Fruit fly (Drosophila melanogaster) whole organism, embryonic: ENCODE data around the gene CG5892.

Source experiments
- Atf3 ChIP-seq: fragments of 200-800 bp; sonication (Bioruptor generic); optimal IDR thresholded peaks from 3 replicates; lab custom pipeline; 2016; ENCODE audit warnings: missing biosample characterization, missing genetic modification characterization
- Atf6 ChIP-seq: fragments of 200-800 bp; sonication (Bioruptor generic); IDR thresholded peaks from 2 replicates; pipeline ENCODE4 v1.3.6; 2022; ENCODE audit warnings: missing biosample characterization, missing genetic modification characterization
- B-H1 ChIP-seq: fragments of 200-800 bp; sonication (Bioruptor generic); IDR thresholded peaks from 3 replicates; pipeline ENCODE4 v1.3.6; 2022; ENCODE audit warnings: missing biosample characterization, missing genetic modification characterization
- C15 ChIP-seq: fragments of 200-800 bp; sonication (Bioruptor generic); IDR thresholded peaks from 3 replicates; pipeline ENCODE4 v1.3.6; 2022; ENCODE audit warnings: missing biosample characterization, missing genetic modification characterization
- CG10979 ChIP-seq: fragments of 200-800 bp; sonication (Bioruptor generic); optimal IDR thresholded peaks from 2 replicates; lab custom pipeline; 2018; ENCODE audit warnings: missing biosample characterization, mild to moderate bottlenecking, missing genetic modification characterization, moderate library complexity
- CG12236 ChIP-seq: fragments of 200-800 bp; sonication (Bioruptor generic); optimal IDR thresholded peaks from 2 replicates; lab custom pipeline; 2016; ENCODE audit warnings: missing biosample characterization, missing genetic modification characterization
- CG13296 ChIP-seq: fragments of 200-800 bp; sonication (Bioruptor generic); optimal IDR thresholded peaks from 3 replicates; lab custom pipeline; 2018; ENCODE audit warnings: missing biosample characterization, mild to moderate bottlenecking, missing genetic modification characterization
- CG15601 ChIP-seq: fragments of 200-800 bp; sonication (Bioruptor generic); optimal IDR thresholded peaks from 3 replicates; lab custom pipeline; 2019; ENCODE audit warnings: missing biosample characterization, mild to moderate bottlenecking, missing genetic modification characterization, moderate library complexity
- CG16813 ChIP-seq: fragments of 200-800 bp; sonication (Bioruptor generic); IDR thresholded peaks from 3 replicates; pipeline ENCODE4 v1.3.6; 2022; ENCODE audit warnings: missing biosample characterization, missing genetic modification characterization; ENCODE audit not compliant: partially characterized antibody
- CG17385 ChIP-seq: fragments of 200-800 bp; sonication (Bioruptor generic); optimal IDR thresholded peaks from 3 replicates; lab custom pipeline; 2018; ENCODE audit warnings: missing biosample characterization, mild to moderate bottlenecking, missing genetic modification characterization
- CG17912 ChIP-seq: fragments of 200-800 bp; sonication (Bioruptor generic); optimal IDR thresholded peaks from 2 replicates; lab custom pipeline; 2018; ENCODE audit warnings: missing biosample characterization, mild to moderate bottlenecking, missing genetic modification characterization
- CG18262 ChIP-seq: fragments of 200-800 bp; optimal IDR thresholded peaks from 3 replicates; lab custom pipeline; 2019; ENCODE audit warnings: missing biosample characterization, mild to moderate bottlenecking, missing genetic modification characterization, moderate library complexity
- CG18476 ChIP-seq: fragments of 200-800 bp; sonication (Bioruptor generic); optimal IDR thresholded peaks from 2 replicates; lab custom pipeline; 2016; ENCODE audit warnings: missing biosample characterization, mild to moderate bottlenecking, missing genetic modification characterization
- CG18764 ChIP-seq: fragments of 200-800 bp; sonication (Bioruptor generic); optimal IDR thresholded peaks from 3 replicates; lab custom pipeline; 2016; ENCODE audit warnings: missing biosample characterization, missing genetic modification characterization
- CG2116 ChIP-seq: fragments of 200-800 bp; sonication (Bioruptor generic); optimal IDR thresholded peaks from 3 replicates; lab custom pipeline; 2018; ENCODE audit warnings: missing biosample characterization, mild to moderate bottlenecking, missing genetic modification characterization
- CG2129 ChIP-seq: fragments of 200-800 bp; sonication (Bioruptor generic); IDR thresholded peaks from 2 replicates; pipeline ENCODE4 v1.3.6; 2022; ENCODE audit warnings: missing biosample characterization, missing genetic modification characterization; ENCODE audit not compliant: partially characterized antibody
- CG2889 ChIP-seq: fragments of 200-800 bp; sonication (Bioruptor generic); IDR thresholded peaks from 3 replicates; pipeline ENCODE4 v1.3.6; 2022; ENCODE audit warnings: missing biosample characterization, missing genetic modification characterization
- CG31388 ChIP-seq: fragments of 200-800 bp; sonication (Bioruptor generic); optimal IDR thresholded peaks from 2 replicates; lab custom pipeline; 2016; ENCODE audit warnings: missing biosample characterization, missing genetic modification characterization
- CG34422 ChIP-seq: fragments of 200-800 bp; sonication (Bioruptor generic); IDR thresholded peaks from 3 replicates; pipeline ENCODE4 v1.3.6; 2022; ENCODE audit warnings: missing biosample characterization, missing genetic modification characterization
- CG4854 ChIP-seq: fragments of 200-800 bp; sonication (Bioruptor generic); optimal IDR thresholded peaks from 2 replicates; lab custom pipeline; 2016; ENCODE audit warnings: missing biosample characterization, missing genetic modification characterization, inconsistent platforms
- CG5953 ChIP-seq: fragments of 200-800 bp; sonication (Bioruptor generic); IDR thresholded peaks from 2 replicates; pipeline ENCODE4 v1.3.6; 2022; ENCODE audit warnings: missing biosample characterization, missing genetic modification characterization
- CG8089 ChIP-seq: fragments of 200-800 bp; sonication (Bioruptor generic); optimal IDR thresholded peaks from 3 replicates; lab custom pipeline; 2016; ENCODE audit warnings: missing biosample characterization, missing genetic modification characterization
- CG8478 ChIP-seq: fragments of >200 bp; optimal IDR thresholded peaks from 2 replicates; lab custom pipeline; 2018
- CG8944 ChIP-seq: fragments of 200-800 bp; sonication (Bioruptor generic); optimal IDR thresholded peaks from 3 replicates; lab custom pipeline; 2016; ENCODE audit warnings: missing biosample characterization, missing genetic modification characterization
- CG9437 ChIP-seq: fragments of 200-800 bp; sonication (Bioruptor generic); optimal IDR thresholded peaks from 2 replicates; lab custom pipeline; 2018; ENCODE audit warnings: missing biosample characterization, mild to moderate bottlenecking, missing genetic modification characterization
- D ChIP-seq, 2 experiments: fragments of 200-800 bp in 1 of 2; fragments of >200 bp in 1 of 2; sonication (Bioruptor generic) in 1 of 2; optimal IDR thresholded peaks; 2 replicates in 1 of 2; 3 replicates in 1 of 2; lab custom pipeline; 2017; ENCODE audit warnings: mild to moderate bottlenecking in 1 of 2, missing biosample characterization in 1 of 2, missing genetic modification characterization in 1 of 2, missing genetic modification reagents in 1 of 2
- Hmr ChIP-seq: fragments of 200-800 bp; sonication (Bioruptor generic); optimal IDR thresholded peaks from 3 replicates; lab custom pipeline; 2017; ENCODE audit warnings: mild to moderate bottlenecking, missing biosample characterization, missing genetic modification reagents, missing genetic modification characterization
- Nf-YA ChIP-seq: fragments of 200-800 bp; sonication (Bioruptor generic); IDR thresholded peaks from 2 replicates; pipeline ENCODE4 v1.3.6; 2022; ENCODE audit warnings: missing biosample characterization, missing genetic modification characterization
- Rfx ChIP-seq: fragments of 200-800 bp; sonication (Bioruptor generic); IDR thresholded peaks from 2 replicates; pipeline ENCODE4 v1.3.6; 2022; ENCODE audit warnings: missing biosample characterization, missing genetic modification characterization
- Sox100B ChIP-seq: fragments of 200-800 bp; sonication (Bioruptor generic); optimal IDR thresholded peaks from 3 replicates; lab custom pipeline; 2018; ENCODE audit warnings: missing biosample characterization, mild to moderate bottlenecking, missing genetic modification characterization
- Spps ChIP-seq: fragments of 200-800 bp; sonication (Bioruptor generic); optimal IDR thresholded peaks from 2 replicates; lab custom pipeline; 2018; ENCODE audit warnings: missing biosample characterization, mild to moderate bottlenecking, missing genetic modification characterization
- Trl ChIP-seq, 3 experiments: fragments of >200 bp in 2 of 3; fragments of 200-800 bp in 1 of 3; sonication (Bioruptor generic) in 1 of 3; optimal IDR thresholded peaks; 2 replicates in 1 of 3; 3 replicates in 2 of 3; lab custom pipeline; 2016 to 2017; ENCODE audit warnings: missing biosample characterization in 1 of 3, missing genetic modification characterization in 1 of 3
- Xrp1 ChIP-seq: fragments of 200-800 bp; sonication (Bioruptor generic); IDR thresholded peaks from 2 replicates; pipeline ENCODE4 v1.3.6; 2022; ENCODE audit warnings: missing biosample characterization, missing genetic modification characterization
- ab ChIP-seq: fragments of 200-800 bp; sonication (Bioruptor generic); optimal IDR thresholded peaks from 2 replicates; lab custom pipeline; 2016; ENCODE audit warnings: missing biosample characterization, missing genetic modification characterization
- ase ChIP-seq: fragments of 200-800 bp; sonication (Bioruptor generic); IDR thresholded peaks from 3 replicates; pipeline ENCODE4 v1.3.6; 2022; ENCODE audit warnings: missing biosample characterization, missing genetic modification characterization
- bcd ChIP-seq: fragments of 200-800 bp; sonication (Bioruptor generic); optimal IDR thresholded peaks from 2 replicates; lab custom pipeline; 2017; ENCODE audit warnings: missing biosample characterization, mild to moderate bottlenecking, missing genetic modification characterization
- crol ChIP-seq: fragments of 200-800 bp; sonication (Bioruptor generic); IDR thresholded peaks from 2 replicates; pipeline ENCODE4 v1.3.6; 2022; ENCODE audit warnings: missing biosample characterization, missing genetic modification characterization
- eve ChIP-seq, 2 experiments: fragments of >200 bp; optimal IDR thresholded peaks; 2 replicates each; lab custom pipeline; 2017; ENCODE audit warnings: missing biosample characterization in 2 of 2, missing genetic modification characterization in 2 of 2
- exex ChIP-seq: fragments of 200-800 bp; sonication (Bioruptor generic); optimal IDR thresholded peaks from 4 replicates; lab custom pipeline; 2018; ENCODE audit warnings: missing biosample characterization, mild to moderate bottlenecking, missing genetic modification characterization, moderate library complexity
- gce ChIP-seq: fragments of 200-800 bp; sonication (Bioruptor generic); IDR thresholded peaks from 3 replicates; pipeline ENCODE4 v1.3.6; 2022; ENCODE audit warnings: missing biosample characterization, missing genetic modification characterization
- ken ChIP-seq: fragments of 200-800 bp; sonication (Bioruptor generic); IDR thresholded peaks from 3 replicates; pipeline ENCODE4 v1.3.6; 2022; ENCODE audit warnings: missing biosample characterization, missing genetic modification characterization
- nmo ChIP-seq: fragments of 200-800 bp; sonication (Bioruptor generic); optimal IDR thresholded peaks from 2 replicates; lab custom pipeline; 2018; ENCODE audit warnings: missing biosample characterization, mild to moderate bottlenecking, missing genetic modification characterization, moderate library complexity
- oc ChIP-seq: fragments of 200-800 bp; sonication (Bioruptor generic); optimal IDR thresholded peaks from 2 replicates; lab custom pipeline; 2018; ENCODE audit warnings: missing biosample characterization, mild to moderate bottlenecking, missing genetic modification characterization, moderate library complexity
- onecut ChIP-seq: fragments of 200-800 bp; sonication (Bioruptor generic); IDR thresholded peaks from 2 replicates; pipeline ENCODE4 v1.3.6; 2022; ENCODE audit warnings: missing biosample characterization, missing genetic modification characterization
- pan ChIP-seq, 4 experiments: fragments of >200 bp in 3 of 4; fragments of 200-800 bp in 1 of 4; sonication (Bioruptor generic) in 1 of 4; optimal IDR thresholded peaks in 3 of 4; IDR thresholded peaks in 1 of 4; 2 replicates each; pipeline versions ENCODE4 v1.3.6 to Lab custom; 2017 to 2022; ENCODE audit warnings: missing biosample characterization in 2 of 4, missing genetic modification characterization in 2 of 4, mixed read lengths in 1 of 4
- pita ChIP-seq: fragments of 200-800 bp; sonication (Bioruptor generic); optimal IDR thresholded peaks from 2 replicates; lab custom pipeline; 2017; ENCODE audit warnings: missing biosample characterization, mild to moderate bottlenecking, missing genetic modification characterization
- psq ChIP-seq: fragments of 200-800 bp; sonication (Bioruptor generic); optimal IDR thresholded peaks from 2 replicates; lab custom pipeline; 2017; ENCODE audit warnings: missing biosample characterization, missing genetic modification characterization
- row ChIP-seq: fragments of 200-800 bp; sonication (Bioruptor generic); IDR thresholded peaks from 3 replicates; pipeline ENCODE4 v1.3.6; 2022; ENCODE audit warnings: missing biosample characterization, missing genetic modification characterization
- sima ChIP-seq: fragments of 200-800 bp; sonication (Bioruptor generic); optimal IDR thresholded peaks from 2 replicates; lab custom pipeline; 2016; ENCODE audit warnings: missing biosample characterization, missing genetic modification characterization
- sisA ChIP-seq: fragments of 200-800 bp; sonication (Bioruptor generic); IDR thresholded peaks from 2 replicates; pipeline ENCODE4 v1.3.6; 2022; ENCODE audit warnings: missing biosample characterization, missing genetic modification characterization
- vfl ChIP-seq: fragments of 200-800 bp; sonication (Bioruptor generic); optimal IDR thresholded peaks from 2 replicates; lab custom pipeline; 2016; ENCODE audit warnings: missing biosample characterization, missing genetic modification characterization

Gene CG5892

dm6 chr3R:21206327-21206728 lies 36.1 kb upstream of the CG5892 start (continued):
- peak; percentile 76 for TF ChIP-seq CG18262 (tag; lab: Kevin White, UChicago)
- no peak for TF ChIP-seq sisA (GFP tag; lab: Robert Waterston, UW)
- TF ChIP-seq vfl (GFP tag; lab: Kevin White, UChicago), result no peak
- TF ChIP-seq Nf-YA (GFP tag; lab: Robert Waterston, UW), result no peak
- TF ChIP-seq pan (optimal IDR thresholded peaks at IDR 0.05; lab: Kevin White, UChicago), result no peak
- TF ChIP-seq pan (GFP tag; optimal IDR thresholded peaks at IDR 0.05 in 1 of 2, IDR thresholded peaks at IDR 0.05 in 1 of 2), result no peak
- TF ChIP-seq CG10979 (tag; lab: Kevin White, UChicago), result peak; percentile 51
- TF ChIP-seq Hmr (GFP tag; lab: Kevin White, UChicago), result no peak
- no peak for TF ChIP-seq CG2116 (GFP tag; lab: Kevin White, UChicago)
- TF ChIP-seq CG9437 (GFP tag; lab: Kevin White, UChicago), result peak; percentile 54
- no peak for TF ChIP-seq CG18476
- no peak for TF ChIP-seq oc (tag; lab: Kevin White, UChicago)
- TF ChIP-seq CG18764, result no peak
- TF ChIP-seq CG31388, result no peak
- peak; percentile 42 for TF ChIP-seq row (GFP tag; lab: Robert Waterston, UW)
- TF ChIP-seq eve (GFP tag; optimal IDR thresholded peaks at IDR 0.05; lab: Kevin White, UChicago), result peak in 1 of 2 experiments; percentile 88
- TF ChIP-seq CG4854, result no peak
- no peak for TF ChIP-seq pita (GFP tag; lab: Kevin White, UChicago)
- no peak for TF ChIP-seq ab (GFP tag; lab: Kevin White, UChicago)
- TF ChIP-seq CG15601 (tag; lab: Kevin White, UChicago), result peak; percentile 32
- peak; percentile 17 for TF ChIP-seq CG17385 (GFP tag; lab: Kevin White, UChicago)
- TF ChIP-seq psq (GFP tag; lab: Kevin White, UChicago), result no peak
- TF ChIP-seq CG2889 (GFP tag; lab: Robert Waterston, UW), result no peak
- no peak for TF ChIP-seq Atf6 (GFP tag; lab: Robert Waterston, UW)
- TF ChIP-seq crol, result no peak
- TF ChIP-seq sima (GFP tag; lab: Kevin White, UChicago), result no peak
- peak; percentile 10 for TF ChIP-seq bcd (GFP tag; lab: Kevin White, UChicago)
- no peak for TF ChIP-seq onecut
- no peak for TF ChIP-seq Xrp1 (GFP tag; lab: Robert Waterston, UW)
- no peak for TF ChIP-seq CG13296 (GFP tag; lab: Kevin White, UChicago)
- TF ChIP-seq CG34422, result no peak
- peak; percentile 24 to 45 for TF ChIP-seq Trl (optimal IDR thresholded peaks at IDR 0.05; lab: Kevin White, UChicago)
- no peak for TF ChIP-seq Trl (GFP tag; optimal IDR thresholded peaks at IDR 0.05; lab: Kevin White, UChicago)
- TF ChIP-seq CG8089 (GFP tag; lab: Kevin White, UChicago), result no peak
- no peak for TF ChIP-seq CG12236 (GFP tag; lab: Kevin White, UChicago)
- peak; percentile 43 for TF ChIP-seq Sox100B (GFP tag; lab: Kevin White, UChicago)
- no peak for TF ChIP-seq D (optimal IDR thresholded peaks at IDR 0.05; lab: Kevin White, UChicago)
- peak; percentile 45 for TF ChIP-seq D (GFP tag; optimal IDR thresholded peaks at IDR 0.05; lab: Kevin White, UChicago)
- TF ChIP-seq CG8944 (GFP tag; lab: Kevin White, UChicago), result no peak
- 0 out of 3 replicates have a peak, but pooled peaks have one; percentile 43 for TF ChIP-seq gce
- no peak for TF ChIP-seq CG2129
- 0 out of 3 replicates have a peak, but pooled peaks have one; percentile 16 for TF ChIP-seq B-H1 (GFP tag; lab: Robert Waterston, UW)
- no peak for TF ChIP-seq Atf3 (GFP tag; lab: Kevin White, UChicago)
- TF ChIP-seq CG16813 (GFP tag; lab: Robert Waterston, UW), result no peak
- no peak for TF ChIP-seq ken (GFP tag; lab: Robert Waterston, UW)
- TF ChIP-seq nmo (GFP tag; lab: Kevin White, UChicago), result peak; percentile 38
- TF ChIP-seq Spps (tag; lab: Kevin White, UChicago), result no peak
- TF ChIP-seq C15 (GFP tag; lab: Robert Waterston, UW), result no peak
- no peak for TF ChIP-seq CG17912 (GFP tag; lab: Kevin White, UChicago)
- TF ChIP-seq ase (GFP tag; lab: Robert Waterston, UW), result 0 out of 3 replicates have a peak, but pooled peaks have one; percentile 33
- no peak for TF ChIP-seq CG5953
- TF ChIP-seq Rfx (GFP tag; lab: Robert Waterston, UW), result no peak
- TF ChIP-seq exex (tag; lab: Kevin White, UChicago), result no peak
- TF ChIP-seq CG8478 (lab: Kevin White, UChicago), result no peak
